Fruit fly (Drosophila melanogaster) whole organism, embryonic: Measurements from ENCODE around the gene SamDC.

Experiments
- Bteb2 ChIP-seq: fragments of 200-800 bp; sonication (Bioruptor generic); optimal IDR thresholded peaks from 2 replicates; lab custom pipeline; 2016; ENCODE audit warnings: missing biosample characterization, missing genetic modification characterization
- C15 ChIP-seq: fragments of 200-800 bp; sonication (Bioruptor generic); IDR thresholded peaks from 3 replicates; pipeline ENCODE4 v1.3.6; 2022; ENCODE audit warnings: missing biosample characterization, missing genetic modification characterization
- CG10209 ChIP-seq: fragments of 200-800 bp; sonication (Bioruptor generic); optimal IDR thresholded peaks from 3 replicates; lab custom pipeline; 2017; ENCODE audit warnings: missing biosample characterization, mild to moderate bottlenecking, missing genetic modification characterization, missing genetic modification reagents
- CG10565 ChIP-seq: fragments of 200-800 bp; sonication (Bioruptor generic); optimal IDR thresholded peaks from 3 replicates; lab custom pipeline; 2016; ENCODE audit warnings: missing biosample characterization, mild to moderate bottlenecking, missing genetic modification characterization
- CG12155 ChIP-seq: fragments of 200-800 bp; sonication (Bioruptor generic); optimal IDR thresholded peaks from 3 replicates; lab custom pipeline; 2016; ENCODE audit warnings: missing biosample characterization, missing genetic modification characterization
- CG14710 ChIP-seq: fragments of 200-800 bp; sonication (Bioruptor generic); optimal IDR thresholded peaks from 3 replicates; lab custom pipeline; 2019; ENCODE audit warnings: missing biosample characterization, mild to moderate bottlenecking, missing genetic modification characterization, moderate library complexity
- CG14860 ChIP-seq: fragments of 200-800 bp; sonication (Bioruptor generic); IDR thresholded peaks from 3 replicates; pipeline ENCODE4 v1.3.6; 2022; ENCODE audit warnings: missing biosample characterization, missing genetic modification characterization; ENCODE audit not compliant: partially characterized antibody
- CG1603 ChIP-seq: fragments of 200-800 bp; sonication (Bioruptor generic); optimal IDR thresholded peaks from 2 replicates; lab custom pipeline; 2019; ENCODE audit warnings: missing biosample characterization, mild to moderate bottlenecking, missing genetic modification characterization, moderate library complexity
- CG17359 ChIP-seq: fragments of 200-800 bp; sonication (Bioruptor generic); optimal IDR thresholded peaks from 3 replicates; lab custom pipeline; 2018; ENCODE audit warnings: missing biosample characterization, mild to moderate bottlenecking, missing genetic modification characterization, moderate library complexity
- CG17361 ChIP-seq: fragments of 200-800 bp; sonication (Bioruptor generic); IDR thresholded peaks from 3 replicates; pipeline ENCODE4 v1.3.6; 2022; ENCODE audit warnings: missing biosample characterization, missing genetic modification characterization
- CG17385 ChIP-seq: fragments of 200-800 bp; sonication (Bioruptor generic); optimal IDR thresholded peaks from 3 replicates; lab custom pipeline; 2018; ENCODE audit warnings: missing biosample characterization, mild to moderate bottlenecking, missing genetic modification characterization
- CG1792 ChIP-seq: fragments of 200-800 bp; sonication (Bioruptor generic); optimal IDR thresholded peaks from 2 replicates; lab custom pipeline; 2016; ENCODE audit warnings: missing biosample characterization, missing genetic modification characterization
- CG33213 ChIP-seq: fragments of 200-800 bp; sonication (Bioruptor generic); optimal IDR thresholded peaks from 3 replicates; lab custom pipeline; 2016; ENCODE audit warnings: missing biosample characterization, missing genetic modification characterization
- CG34422 ChIP-seq: fragments of 200-800 bp; sonication (Bioruptor generic); IDR thresholded peaks from 3 replicates; pipeline ENCODE4 v1.3.6; 2022; ENCODE audit warnings: missing biosample characterization, missing genetic modification characterization
- CG43689 ChIP-seq: fragments of 200-800 bp; sonication (Bioruptor generic); IDR thresholded peaks from 2 replicates; pipeline ENCODE4 v1.3.6; 2022; ENCODE audit warnings: missing biosample characterization, missing genetic modification characterization
- CG4730 ChIP-seq: fragments of 200-800 bp; sonication (Bioruptor generic); IDR thresholded peaks from 2 replicates; pipeline ENCODE4 v1.3.6; 2022; ENCODE audit warnings: missing biosample characterization, missing genetic modification characterization
- CG6254 ChIP-seq: fragments of 200-800 bp; sonication (Bioruptor generic); optimal IDR thresholded peaks from 3 replicates; lab custom pipeline; 2017; ENCODE audit warnings: mild to moderate bottlenecking, missing biosample characterization, missing genetic modification reagents, missing genetic modification characterization
- CG8924 ChIP-seq: fragments of 200-800 bp; optimal IDR thresholded peaks from 3 replicates; lab custom pipeline; 2019; ENCODE audit warnings: missing biosample characterization, mild to moderate bottlenecking, missing genetic modification characterization, moderate library complexity
- CHES-1-like ChIP-seq: fragments of 200-800 bp; sonication (Bioruptor generic); optimal IDR thresholded peaks from 2 replicates; lab custom pipeline; 2016; ENCODE audit warnings: missing biosample characterization, missing genetic modification characterization
- Camta ChIP-seq: fragments of 200-800 bp; sonication (Bioruptor generic); optimal IDR thresholded peaks from 2 replicates; lab custom pipeline; 2016; ENCODE audit warnings: missing biosample characterization, missing genetic modification characterization
- D19A ChIP-seq: fragments of 200-800 bp; optimal IDR thresholded peaks from 3 replicates; lab custom pipeline; 2019; ENCODE audit warnings: missing biosample characterization, mild to moderate bottlenecking, missing genetic modification characterization, moderate library complexity
- Deaf1 ChIP-seq: fragments of 200-800 bp; optimal IDR thresholded peaks from 3 replicates; lab custom pipeline; 2019; ENCODE audit warnings: missing biosample characterization, mild to moderate bottlenecking, missing genetic modification characterization, moderate library complexity
- Dfd ChIP-seq, 2 experiments: fragments of >200 bp; optimal IDR thresholded peaks; 2 replicates each; lab custom pipeline; 2017; ENCODE audit warnings: missing biosample characterization in 2 of 2, missing genetic modification characterization in 2 of 2
- Ets97D ChIP-seq: fragments of 200-800 bp; sonication (Bioruptor generic); optimal IDR thresholded peaks from 3 replicates; lab custom pipeline; 2016; ENCODE audit warnings: missing biosample characterization, missing genetic modification characterization
- Lhr ChIP-seq: fragments of 200-800 bp; sonication (Bioruptor generic); optimal IDR thresholded peaks from 3 replicates; lab custom pipeline; 2017; ENCODE audit warnings: mild to moderate bottlenecking, missing biosample characterization, missing genetic modification reagents, missing genetic modification characterization
- Rx ChIP-seq: fragments of 200-800 bp; sonication (Bioruptor generic); IDR thresholded peaks from 2 replicates; pipeline ENCODE4 v1.3.6; 2022; ENCODE audit warnings: missing biosample characterization, missing genetic modification characterization
- Sry-δ ChIP-seq: fragments of 200-800 bp; sonication (Bioruptor generic); optimal IDR thresholded peaks from 2 replicates; lab custom pipeline; 2016; ENCODE audit warnings: missing biosample characterization, missing genetic modification characterization
- ash1 ChIP-seq: fragments of 200-800 bp; sonication (Bioruptor generic); optimal IDR thresholded peaks from 2 replicates; lab custom pipeline; 2018; ENCODE audit warnings: missing biosample characterization, mild to moderate bottlenecking, missing genetic modification characterization
- cato ChIP-seq: fragments of 200-800 bp; sonication (Bioruptor generic); optimal IDR thresholded peaks from 2 replicates; lab custom pipeline; 2016; ENCODE audit warnings: missing biosample characterization, missing genetic modification characterization, borderline replicate concordance
- ci ChIP-seq: fragments of 200-800 bp; sonication (Bioruptor generic); IDR thresholded peaks from 3 replicates; pipeline ENCODE4 v1.3.6; 2022; ENCODE audit warnings: missing biosample characterization, missing genetic modification characterization
- crol ChIP-seq: fragments of 200-800 bp; sonication (Bioruptor generic); IDR thresholded peaks from 2 replicates; pipeline ENCODE4 v1.3.6; 2022; ENCODE audit warnings: missing biosample characterization, missing genetic modification characterization
- da ChIP-seq: fragments of 200-800 bp; sonication (Bioruptor generic); optimal IDR thresholded peaks from 2 replicates; lab custom pipeline; 2016; ENCODE audit warnings: missing biosample characterization, missing genetic modification characterization
- dimm ChIP-seq: fragments of 200-800 bp; sonication (Bioruptor generic); IDR thresholded peaks from 2 replicates; pipeline ENCODE4 v1.3.6; 2022; ENCODE audit warnings: missing biosample characterization, missing genetic modification characterization
- exex ChIP-seq: fragments of 200-800 bp; sonication (Bioruptor generic); optimal IDR thresholded peaks from 4 replicates; lab custom pipeline; 2018; ENCODE audit warnings: missing biosample characterization, mild to moderate bottlenecking, missing genetic modification characterization, moderate library complexity
- fd64A ChIP-seq: fragments of 200-800 bp; sonication (Bioruptor generic); optimal IDR thresholded peaks from 3 replicates; lab custom pipeline; 2018; ENCODE audit warnings: missing biosample characterization, mild to moderate bottlenecking, missing genetic modification characterization
- gcm ChIP-seq: fragments of 200-800 bp; sonication (Bioruptor generic); optimal IDR thresholded peaks from 2 replicates; lab custom pipeline; 2019; ENCODE audit warnings: missing biosample characterization, mild to moderate bottlenecking, missing genetic modification characterization, moderate library complexity
- grn ChIP-seq: fragments of 200-800 bp; sonication (Bioruptor generic); optimal IDR thresholded peaks from 3 replicates; lab custom pipeline; 2017; ENCODE audit warnings: missing biosample characterization, missing genetic modification characterization
- gt ChIP-seq: fragments of 200-800 bp; sonication (Bioruptor generic); IDR thresholded peaks from 2 replicates; pipeline ENCODE4 v1.3.6; 2022; ENCODE audit warnings: missing biosample characterization, missing genetic modification characterization
- ham ChIP-seq: fragments of 200-800 bp; sonication (Bioruptor generic); IDR thresholded peaks from 2 replicates; pipeline ENCODE4 v1.3.6; 2022; ENCODE audit warnings: missing biosample characterization, missing genetic modification characterization
- her ChIP-seq: fragments of 200-800 bp; sonication (Bioruptor generic); optimal IDR thresholded peaks from 2 replicates; lab custom pipeline; 2016; ENCODE audit warnings: missing biosample characterization, missing genetic modification characterization
- hkb ChIP-seq, 2 experiments: fragments of 200-800 bp in 1 of 2; fragments of >200 bp in 1 of 2; sonication (Bioruptor generic) in 1 of 2; IDR thresholded peaks in 1 of 2; optimal IDR thresholded peaks in 1 of 2; 2 replicates each; pipeline versions ENCODE4 v1.3.6 to Lab custom; 2017 to 2022; ENCODE audit warnings: missing biosample characterization in 1 of 2, missing genetic modification characterization in 1 of 2
- jigr1 ChIP-seq: fragments of 200-800 bp; sonication (Bioruptor generic); IDR thresholded peaks from 3 replicates; pipeline ENCODE4 v1.3.6; 2022; ENCODE audit warnings: missing biosample characterization, missing genetic modification characterization
- knrl ChIP-seq: fragments of 200-800 bp; sonication (Bioruptor generic); IDR thresholded peaks from 3 replicates; pipeline ENCODE4 v1.3.6; 2022; ENCODE audit warnings: missing biosample characterization, missing genetic modification characterization; ENCODE audit not compliant: partially characterized antibody
- mld ChIP-seq: fragments of 200-800 bp; sonication (Bioruptor generic); IDR thresholded peaks from 3 replicates; pipeline ENCODE4 v1.3.6; 2022; ENCODE audit warnings: missing biosample characterization, missing genetic modification characterization; ENCODE audit not compliant: partially characterized antibody
- onecut ChIP-seq: fragments of 200-800 bp; sonication (Bioruptor generic); IDR thresholded peaks from 2 replicates; pipeline ENCODE4 v1.3.6; 2022; ENCODE audit warnings: missing biosample characterization, missing genetic modification characterization
- repo ChIP-seq: fragments of 200-800 bp; sonication (Bioruptor generic); optimal IDR thresholded peaks from 2 replicates; lab custom pipeline; 2016; ENCODE audit warnings: missing biosample characterization, missing genetic modification characterization
- salm ChIP-seq: fragments of 200-800 bp; sonication (Bioruptor generic); optimal IDR thresholded peaks from 2 replicates; lab custom pipeline; 2018; ENCODE audit warnings: missing biosample characterization, mild to moderate bottlenecking, missing genetic modification characterization
- sd ChIP-seq: fragments of 200-800 bp; sonication (Bioruptor generic); optimal IDR thresholded peaks from 3 replicates; lab custom pipeline; 2018; ENCODE audit warnings: missing biosample characterization, mild to moderate bottlenecking, missing genetic modification characterization, moderate library complexity
- sob ChIP-seq: fragments of 200-800 bp; sonication (Bioruptor generic); IDR thresholded peaks from 2 replicates; pipeline ENCODE4 v1.3.6; 2022; ENCODE audit warnings: missing biosample characterization, missing genetic modification characterization
- sqz ChIP-seq: fragments of 200-800 bp; sonication (Bioruptor generic); optimal IDR thresholded peaks from 3 replicates; lab custom pipeline; 2018; ENCODE audit warnings: missing biosample characterization, mild to moderate bottlenecking, missing genetic modification characterization
- tup ChIP-seq: fragments of 200-800 bp; sonication (Bioruptor generic); optimal IDR thresholded peaks from 2 replicates; lab custom pipeline; 2016; ENCODE audit warnings: missing biosample characterization, mild to moderate bottlenecking, missing genetic modification characterization, moderate library complexity

The SamDC gene

dm6 chr2L:10342471-10342870 is 3.2 kb downstream of the SamDC start, which contains the start of gene Sps2 (continued):
- TF ChIP-seq Deaf1 (tag; lab: Kevin White, UChicago) (no peak), CG14710 (peak; percentile 45), repo (GFP tag; lab: Kevin White, UChicago) (no peak), fd64A (GFP tag; lab: Kevin White, UChicago) (no peak), Camta (GFP tag; lab: Kevin White, UChicago) (no peak), cato (GFP tag; lab: Kevin White, UChicago) (no peak), CG6254 (GFP tag; lab: Kevin White, UChicago) (no peak), Bteb2 (no peak), exex (tag; lab: Kevin White, UChicago) (no peak), CG10209 (no peak), CG8924 (tag; lab: Kevin White, UChicago) (no peak), tup (GFP tag; lab: Kevin White, UChicago) (no peak), CG14860 (GFP tag; lab: Robert Waterston, UW) (peak; percentile 40; the same call in 1 of the 3 replicates), ci (GFP tag; lab: Robert Waterston, UW) (no peak), knrl (GFP tag; lab: Robert Waterston, UW) (peak; percentile 75; the same call in 2 of the 3 replicates), gcm (GFP tag; lab: Kevin White, UChicago) (no peak), da (GFP tag; lab: Kevin White, UChicago) (no peak), Ets97D (GFP tag; lab: Kevin White, UChicago) (no peak), grn (GFP tag; lab: Kevin White, UChicago) (peak; percentile 94), CG1792 (GFP tag; lab: Kevin White, UChicago) (no peak), sd (tag; lab: Kevin White, UChicago) (no peak), CG34422 (peak; percentile 48; the same call in 1 of the 3 replicates), Sry-δ (GFP tag; lab: Kevin White, UChicago) (peak; percentile 84), CG12155 (no peak), hkb (optimal IDR thresholded peaks at IDR 0.05; lab: Kevin White, UChicago) (no peak), hkb (GFP tag; IDR thresholded peaks at IDR 0.05; lab: Robert Waterston, UW) (no peak), sob (GFP tag; lab: Robert Waterston, UW) (0 out of 2 replicates have a peak, but pooled peaks have one; percentile 30), Lhr (no peak), gt (no peak), CG4730 (GFP tag; lab: Robert Waterston, UW) (no peak), sqz (GFP tag; lab: Kevin White, UChicago) (no peak), jigr1 (GFP tag; lab: Robert Waterston, UW) (no peak), salm (tag; lab: Kevin White, UChicago) (no peak), Rx (GFP tag; lab: Robert Waterston, UW) (no peak), CG17361 (GFP tag; lab: Robert Waterston, UW) (0 out of 3 replicates have a peak, but pooled peaks have one; percentile 15), Dfd (GFP tag; optimal IDR thresholded peaks at IDR 0.05; lab: Kevin White, UChicago) (no peak), D19A (tag; lab: Kevin White, UChicago) (peak; percentile 16), CG17385 (GFP tag; lab: Kevin White, UChicago) (no peak), her (no peak), dimm (GFP tag; lab: Robert Waterston, UW) (no peak), CHES-1-like (GFP tag; lab: Kevin White, UChicago) (no peak), ham (GFP tag; lab: Robert Waterston, UW) (no peak), CG43689 (no peak), CG33213 (GFP tag; lab: Kevin White, UChicago) (no peak), ash1 (GFP tag; lab: Kevin White, UChicago) (no peak), crol (GFP tag; lab: Robert Waterston, UW) (no peak), mld (no peak), CG1603 (tag; lab: Kevin White, UChicago) (peak; percentile 35), CG17359 (no peak), CG10565 (GFP tag; lab: Kevin White, UChicago) (no peak), onecut (GFP tag; lab: Robert Waterston, UW) (no peak), C15 (GFP tag; lab: Robert Waterston, UW) (no peak)
